Worm (Caenorhabditis elegans) whole organism, young adult: ENCODE measurements around the gene Y55D5A.4.

Experiments used
- B0035.1 ChIP-seq: sonication (generic microtip); optimal IDR thresholded peaks from 2 replicates; lab custom pipeline; 2016; ENCODE audit warnings: missing genetic modification characterization, mild to moderate bottlenecking, missing compliant biosample characterization, missing genotype, missing genetic modification reagents
- C06A6.2 ChIP-seq: fragments of 200-800 bp; sonication (Bioruptor generic); conservative IDR thresholded peaks from 2 replicates; pipeline ENCODE4 v1.3.6; 2022; ENCODE audit warnings: missing genetic modification characterization, missing compliant biosample characterization
- D2030.7 ChIP-seq: fragments of 200-800 bp; sonication (Bioruptor generic); IDR thresholded peaks from 2 replicates; pipeline ENCODE4 v1.3.6; 2022; ENCODE audit warnings: missing genetic modification reagents, missing genetic modification characterization, missing compliant biosample characterization
- F22D6.2 ChIP-seq: sonication (generic microtip); optimal IDR thresholded peaks from 2 replicates; lab custom pipeline; 2016; ENCODE audit warnings: mild to moderate bottlenecking, missing genetic modification characterization, missing compliant biosample characterization
- F23B12.7 ChIP-seq: sonication (generic microtip); optimal IDR thresholded peaks from 2 replicates; lab custom pipeline; 2017; ENCODE audit warnings: missing genetic modification characterization, mild to moderate bottlenecking, missing compliant biosample characterization, antibody characterized with exemption, moderate library complexity; ENCODE audit not compliant: insufficient read depth
- F33H1.4 ChIP-seq: fragments of 200-800 bp; sonication (Bioruptor generic); IDR thresholded peaks from 2 replicates; pipeline ENCODE4 v1.3.6; 2022; ENCODE audit warnings: missing genetic modification reagents, missing genetic modification characterization, missing compliant biosample characterization
- F52B5.7 ChIP-seq: sonication (generic microtip); optimal IDR thresholded peaks from 2 replicates; lab custom pipeline; 2016; ENCODE audit warnings: mild to moderate bottlenecking, missing genetic modification characterization, missing compliant biosample characterization
- F57C9.4 ChIP-seq: sonication (generic microtip); optimal IDR thresholded peaks from 2 replicates; lab custom pipeline; 2017; ENCODE audit warnings: mild to moderate bottlenecking, missing genetic modification characterization, missing compliant biosample characterization
- K11D2.4 ChIP-seq: fragments of 200-800 bp; sonication (Bioruptor generic); IDR thresholded peaks from 2 replicates; pipeline ENCODE4 v1.3.6; 2022; ENCODE audit warnings: missing genetic modification reagents, missing genetic modification characterization, missing compliant biosample characterization
- T26A5.8 ChIP-seq: sonication (generic microtip); optimal IDR thresholded peaks from 2 replicates; lab custom pipeline; 2016; ENCODE audit warnings: missing genetic modification characterization, missing compliant biosample characterization
- Y56A3A.18 ChIP-seq: fragments of 200-800 bp; sonication (Bioruptor generic); IDR thresholded peaks from 2 replicates; pipeline ENCODE4 v1.3.6; 2022; ENCODE audit warnings: missing genetic modification reagents, missing genetic modification characterization, missing compliant biosample characterization
- Y67H2A.10 ChIP-seq: fragments of 200-800 bp; sonication (Bioruptor generic); conservative IDR thresholded peaks from 2 replicates; pipeline ENCODE4 v1.3.6; 2022; ENCODE audit warnings: missing genetic modification reagents, missing genetic modification characterization, missing compliant biosample characterization
- aptf-2 ChIP-seq: fragments of 200-800 bp; sonication (Bioruptor generic); conservative IDR thresholded peaks from 2 replicates; pipeline ENCODE4 v1.3.6; 2022; ENCODE audit warnings: missing genetic modification reagents, missing genetic modification characterization, missing compliant biosample characterization
- athp-1 ChIP-seq: sonication (generic microtip); optimal IDR thresholded peaks from 2 replicates; lab custom pipeline; 2017; ENCODE audit warnings: mild to moderate bottlenecking, missing genetic modification characterization, missing compliant biosample characterization
- attf-5 ChIP-seq: fragments of 200-800 bp; sonication (Bioruptor generic); optimal IDR thresholded peaks from 2 replicates; lab custom pipeline; 2018; ENCODE audit warnings: mild to moderate bottlenecking, missing genetic modification characterization, missing compliant biosample characterization
- attf-6 ChIP-seq: fragments of 200-800 bp; sonication (Bioruptor generic); IDR thresholded peaks from 2 replicates; pipeline ENCODE4 v1.3.6; 2022; ENCODE audit warnings: missing genetic modification reagents, missing genetic modification characterization, missing compliant biosample characterization
- bed-1 ChIP-seq: fragments of 200-800 bp; sonication (Bioruptor generic); IDR thresholded peaks from 2 replicates; pipeline ENCODE4 v1.3.6; 2022; ENCODE audit warnings: missing genetic modification reagents, missing genetic modification characterization, missing compliant biosample characterization
- bed-2 ChIP-seq: fragments of 200-800 bp; sonication (Bioruptor generic); IDR thresholded peaks from 2 replicates; pipeline ENCODE4 v1.3.6; 2022; ENCODE audit warnings: missing genetic modification reagents, missing genetic modification characterization, missing compliant biosample characterization
- ccch-3 ChIP-seq: fragments of 200-800 bp; sonication (Bioruptor generic); optimal IDR thresholded peaks from 2 replicates; lab custom pipeline; 2018; ENCODE audit warnings: mild to moderate bottlenecking, missing genetic modification characterization, missing compliant biosample characterization
- cebp-1 ChIP-seq, 2 experiments: fragments of 200-800 bp in 1 of 2; sonication (Bioruptor generic) in 1 of 2; sonication (generic microtip) in 1 of 2; IDR thresholded peaks in 1 of 2; optimal IDR thresholded peaks in 1 of 2; 2 replicates each; pipeline versions ENCODE4 v1.3.6 to Lab custom; 2017 to 2022; ENCODE audit warnings: missing compliant biosample characterization in 2 of 2, missing genetic modification characterization in 2 of 2, mild to moderate bottlenecking in 1 of 2, missing genetic modification reagents in 1 of 2, moderate library complexity in 1 of 2
- cebp-2 ChIP-seq: fragments of 200-800 bp; sonication (Bioruptor generic); IDR thresholded peaks from 2 replicates; pipeline ENCODE4 v1.3.6; 2022; ENCODE audit warnings: missing genetic modification characterization, missing compliant biosample characterization
- ceh-27 ChIP-seq: fragments of 200-800 bp; sonication (Bioruptor generic); optimal IDR thresholded peaks from 2 replicates; lab custom pipeline; 2018; ENCODE audit warnings: mild to moderate bottlenecking, missing genetic modification characterization, moderate library complexity, missing compliant biosample characterization
- ceh-40 ChIP-seq: fragments of 200-800 bp; sonication (Bioruptor generic); IDR thresholded peaks from 2 replicates; pipeline ENCODE4 v1.3.6; 2022; ENCODE audit warnings: missing genetic modification characterization, missing compliant biosample characterization
- ceh-79 ChIP-seq: sonication (generic microtip); optimal IDR thresholded peaks from 2 replicates; lab custom pipeline; 2017; ENCODE audit warnings: mild to moderate bottlenecking, missing genetic modification characterization, missing compliant biosample characterization
- efl-1 ChIP-seq: fragments of 150-350 bp; optimal IDR thresholded peaks from 2 replicates; lab custom pipeline; 2014; ENCODE audit warnings: missing biosample characterization, missing genetic modification reagents, missing genetic modification characterization
- egl-18 ChIP-seq: fragments of 200-800 bp; sonication (Bioruptor generic); IDR thresholded peaks from 2 replicates; pipeline ENCODE4 v1.3.6; 2022; ENCODE audit warnings: missing genetic modification reagents, missing genetic modification characterization, missing compliant biosample characterization
- egl-44 ChIP-seq: fragments of 200-800 bp; sonication (Bioruptor generic); IDR thresholded peaks from 2 replicates; pipeline ENCODE4 v1.3.6; 2022; ENCODE audit warnings: missing genetic modification reagents, missing genetic modification characterization, missing compliant biosample characterization
- ekl-4 ChIP-seq: fragments of 200-800 bp; sonication (Bioruptor generic); IDR thresholded peaks from 2 replicates; pipeline ENCODE4 v1.3.6; 2022; ENCODE audit warnings: missing genetic modification reagents, missing genetic modification characterization, missing compliant biosample characterization
- him-1 ChIP-seq: sonication (generic microtip); optimal IDR thresholded peaks from 2 replicates; lab custom pipeline; 2016; ENCODE audit warnings: missing genotype, missing genetic modification reagents, missing genetic modification characterization, missing compliant biosample characterization
- hsf-1 ChIP-seq: fragments of 200-800 bp; sonication (Bioruptor generic); IDR thresholded peaks from 2 replicates; pipeline ENCODE4 v1.3.6; 2022; ENCODE audit warnings: missing genetic modification reagents, missing genetic modification characterization, missing compliant biosample characterization
- lin-35 ChIP-seq, 3 experiments: fragments of 150-350 bp in 2 of 3; sonication (generic microtip) in 1 of 3; optimal IDR thresholded peaks; 2 replicates each; lab custom pipeline; 2014 to 2018; ENCODE audit warnings: missing biosample characterization in 3 of 3, missing genetic modification characterization in 3 of 3, missing genetic modification reagents in 3 of 3
- lsl-1 ChIP-seq: fragments of 200-800 bp; sonication (Bioruptor generic); optimal IDR thresholded peaks from 2 replicates; lab custom pipeline; 2018; ENCODE audit warnings: mild to moderate bottlenecking, missing genetic modification characterization, moderate library complexity, missing compliant biosample characterization
- madf-6 ChIP-seq: fragments of 200-800 bp; sonication (Bioruptor generic); IDR thresholded peaks from 2 replicates; pipeline ENCODE4 v1.3.6; 2022; ENCODE audit warnings: missing genetic modification reagents, missing genetic modification characterization, missing compliant biosample characterization
- mcd-1 ChIP-seq: fragments of 200-800 bp; sonication (Bioruptor generic); IDR thresholded peaks from 2 replicates; pipeline ENCODE4 v1.3.6; 2022; ENCODE audit warnings: missing genetic modification reagents, missing genetic modification characterization, missing compliant biosample characterization
- mel-28 ChIP-seq: sonication (generic microtip); optimal IDR thresholded peaks from 2 replicates; lab custom pipeline; 2016; ENCODE audit warnings: borderline replicate concordance, mild to moderate bottlenecking, missing genetic modification characterization, missing compliant biosample characterization
- mxl-1 ChIP-seq: sonication (generic microtip); optimal IDR thresholded peaks from 2 replicates; lab custom pipeline; 2016; ENCODE audit warnings: missing genetic modification characterization, missing compliant biosample characterization
- nfya-1 ChIP-seq: sonication (generic microtip); optimal IDR thresholded peaks from 2 replicates; lab custom pipeline; 2017; ENCODE audit warnings: antibody characterized with exemption, missing compliant biosample characterization, missing genetic modification characterization, borderline replicate concordance; ENCODE audit not compliant: insufficient read depth
- nfya-2 ChIP-seq: fragments of 200-800 bp; sonication (Bioruptor generic); IDR thresholded peaks from 2 replicates; pipeline ENCODE4 v1.3.6; 2022; ENCODE audit warnings: missing genetic modification reagents, missing genetic modification characterization, missing compliant biosample characterization
- nhr-120 ChIP-seq: fragments of 200-800 bp; sonication (Bioruptor generic); IDR thresholded peaks from 2 replicates; pipeline ENCODE4 v1.3.6; 2022; ENCODE audit warnings: missing genetic modification characterization, missing compliant biosample characterization
- nhr-80 ChIP-seq: sonication (generic microtip); optimal IDR thresholded peaks from 2 replicates; lab custom pipeline; 2016; ENCODE audit warnings: missing genetic modification characterization, missing compliant biosample characterization
- pbrm-1 ChIP-seq: fragments of 200-800 bp; sonication (Bioruptor generic); IDR thresholded peaks from 2 replicates; pipeline ENCODE4 v1.3.6; 2022; ENCODE audit warnings: missing genetic modification reagents, missing genetic modification characterization, missing compliant biosample characterization
- pha-4 ChIP-seq: fragments of 150-350 bp; sonication (generic microtip); optimal IDR thresholded peaks from 2 replicates; lab custom pipeline; 2014; ENCODE audit warnings: missing biosample characterization, missing genetic modification reagents, missing genetic modification characterization
- rcor-1 ChIP-seq: fragments of 200-800 bp; sonication (Bioruptor generic); IDR thresholded peaks from 2 replicates; pipeline ENCODE4 v1.3.6; 2022; ENCODE audit warnings: missing genetic modification reagents, missing genetic modification characterization, missing compliant biosample characterization
- sdz-38 ChIP-seq: sonication (generic microtip); optimal IDR thresholded peaks from 2 replicates; lab custom pipeline; 2016; ENCODE audit warnings: missing genotype, missing genetic modification characterization, missing compliant biosample characterization
- snpc-1.3 ChIP-seq: sonication (generic microtip); optimal IDR thresholded peaks from 2 replicates; lab custom pipeline; 2017; ENCODE audit warnings: missing genetic modification characterization, mild to moderate bottlenecking, missing compliant biosample characterization, antibody characterized with exemption, moderate library complexity, missing genotype, missing genetic modification reagents; ENCODE audit not compliant: insufficient read depth
- snpc-3.4 ChIP-seq: sonication (generic microtip); optimal IDR thresholded peaks from 2 replicates; lab custom pipeline; 2017; ENCODE audit warnings: missing genetic modification characterization, mild to moderate bottlenecking, missing compliant biosample characterization, antibody characterized with exemption, moderate library complexity, missing genotype, missing genetic modification reagents
- unc-130 ChIP-seq: sonication (generic microtip); optimal IDR thresholded peaks from 2 replicates; lab custom pipeline; 2016; ENCODE audit warnings: missing genetic modification reagents, missing genetic modification characterization, missing compliant biosample characterization
- zfh-2 ChIP-seq: fragments of 200-800 bp; sonication (Bioruptor generic); conservative IDR thresholded peaks from 2 replicates; pipeline ENCODE4 v1.3.6; 2022; ENCODE audit warnings: missing genetic modification reagents, missing genetic modification characterization, missing compliant biosample characterization
- zim-3 ChIP-seq: sonication (generic microtip); optimal IDR thresholded peaks from 2 replicates; lab custom pipeline; 2017; ENCODE audit warnings: mild to moderate bottlenecking, missing genetic modification characterization, moderate library complexity, missing compliant biosample characterization
- ztf-22 ChIP-seq: fragments of 200-800 bp; sonication (Bioruptor generic); optimal IDR thresholded peaks from 2 replicates; lab custom pipeline; 2018; ENCODE audit warnings: mild to moderate bottlenecking, missing genetic modification characterization, moderate library complexity, missing compliant biosample characterization

Gene Y55D5A.4

ce11 chrIII:3037346-3037745, 47.5 kb upstream of the Y55D5A.4 start (continued):
- no peak for TF ChIP-seq ceh-27 (GFP tag; lab: Kevin White, UChicago)
- TF ChIP-seq Y67H2A.10 (GFP tag; lab: Robert Waterston, UW) = no peak
- TF ChIP-seq nhr-120 (GFP tag; lab: Robert Waterston, UW) = no peak
- TF ChIP-seq zim-3 = no peak
- TF ChIP-seq F23B12.7 = no peak
- no peak for TF ChIP-seq aptf-2
- TF ChIP-seq ekl-4 = no peak
- TF ChIP-seq zfh-2 (GFP tag; lab: Robert Waterston, UW) = peak; percentile 78
- TF ChIP-seq ceh-40 = no peak
- no peak for TF ChIP-seq pbrm-1
- no peak for TF ChIP-seq egl-18
- no peak for TF ChIP-seq ccch-3 (GFP tag; lab: Kevin White, UChicago)
- no peak for TF ChIP-seq mel-28 (tag; lab: Kevin White, UChicago)
- TF ChIP-seq lsl-1 = no peak
- TF ChIP-seq hsf-1 (GFP tag; lab: Robert Waterston, UW) = no peak
- peak in 1 of 3 experiments; percentile 51 for TF ChIP-seq lin-35 (GFP tag; optimal IDR thresholded peaks at IDR 0.05; lab: Kevin White, UChicago)
- peak; percentile 70 for TF ChIP-seq nhr-80 (tag; lab: Kevin White, UChicago)
- TF ChIP-seq attf-6 (GFP tag; lab: Robert Waterston, UW) = no peak
- TF ChIP-seq bed-1 (GFP tag; lab: Robert Waterston, UW) = no peak
- no peak for TF ChIP-seq him-1 (tag; lab: Kevin White, UChicago)
- no peak for TF ChIP-seq sdz-38
- TF ChIP-seq B0035.1 = no peak
- TF ChIP-seq F22D6.2 = no peak
- no peak for TF ChIP-seq F33H1.4 (GFP tag; lab: Robert Waterston, UW)
- TF ChIP-seq egl-44 (GFP tag; lab: Robert Waterston, UW) = no peak
- no peak for TF ChIP-seq efl-1 (GFP tag; lab: Kevin White, UChicago)
- no peak for TF ChIP-seq ceh-79 (tag; lab: Kevin White, UChicago)
- peak; percentile 75 for TF ChIP-seq attf-5
- peak; percentile 9; the same call in 1 of the 2 replicates for TF ChIP-seq K11D2.4
- TF ChIP-seq nfya-2 (GFP tag; lab: Robert Waterston, UW) = no peak
- no peak for TF ChIP-seq athp-1 (tag; lab: Kevin White, UChicago)
- TF ChIP-seq unc-130 (GFP tag; lab: Kevin White, UChicago) = no peak
- no peak for TF ChIP-seq snpc-1.3 (tag; lab: Kevin White, UChicago)
- no peak for TF ChIP-seq nfya-1 (tag; lab: Kevin White, UChicago)
- no peak for TF ChIP-seq D2030.7
- TF ChIP-seq bed-2 (GFP tag; lab: Robert Waterston, UW) = no peak
- TF ChIP-seq ztf-22 = no peak
- TF ChIP-seq F52B5.7 (tag; lab: Kevin White, UChicago) = no peak
- TF ChIP-seq rcor-1 (GFP tag; lab: Robert Waterston, UW) = no peak

- TF ChIP-seq lsl-1 = no peak
- no peak for TF ChIP-seq snpc-3.4
- TF ChIP-seq T26A5.8 = no peak
- TF ChIP-seq C06A6.2 (GFP tag; lab: Robert Waterston, UW) = no peak
- no peak for TF ChIP-seq madf-6 (GFP tag; lab: Robert Waterston, UW)
- no peak for TF ChIP-seq Y56A3A.18
- TF ChIP-seq mxl-1 (tag; lab: Kevin White, UChicago) = no peak
- no peak for TF ChIP-seq F23B12.7
- TF ChIP-seq attf-5 = peak; percentile 72
- no peak for TF ChIP-seq F57C9.4 (tag; lab: Kevin White, UChicago)
- TF ChIP-seq mcd-1 (GFP tag; lab: Robert Waterston, UW) = peak; percentile 27; the same call in 1 of the 2 replicates
- no peak for TF ChIP-seq egl-18
- peak; percentile 23 for TF ChIP-seq ceh-27 (GFP tag; lab: Kevin White, UChicago)
- TF ChIP-seq sdz-38 = no peak
- no peak for TF ChIP-seq cebp-2 (GFP tag; lab: Robert Waterston, UW)
- TF ChIP-seq pha-4 (tag; lab: Kevin White, UChicago) = no peak
- TF ChIP-seq cebp-1 (GFP tag; IDR thresholded peaks at IDR 0.05; lab: Robert Waterston, UW) = no peak
- TF ChIP-seq cebp-1 (tag; optimal IDR thresholded peaks at IDR 0.05; lab: Kevin White, UChicago) = peak; percentile 48
Measured at ce11 chrIII:3035977-3036376, 46.1 kb upstream of the Y55D5A.4 start.
